Fruit fly (Drosophila melanogaster): Measurements from ENCODE around the gene CG4440.

CG4440 gene

DNA sequence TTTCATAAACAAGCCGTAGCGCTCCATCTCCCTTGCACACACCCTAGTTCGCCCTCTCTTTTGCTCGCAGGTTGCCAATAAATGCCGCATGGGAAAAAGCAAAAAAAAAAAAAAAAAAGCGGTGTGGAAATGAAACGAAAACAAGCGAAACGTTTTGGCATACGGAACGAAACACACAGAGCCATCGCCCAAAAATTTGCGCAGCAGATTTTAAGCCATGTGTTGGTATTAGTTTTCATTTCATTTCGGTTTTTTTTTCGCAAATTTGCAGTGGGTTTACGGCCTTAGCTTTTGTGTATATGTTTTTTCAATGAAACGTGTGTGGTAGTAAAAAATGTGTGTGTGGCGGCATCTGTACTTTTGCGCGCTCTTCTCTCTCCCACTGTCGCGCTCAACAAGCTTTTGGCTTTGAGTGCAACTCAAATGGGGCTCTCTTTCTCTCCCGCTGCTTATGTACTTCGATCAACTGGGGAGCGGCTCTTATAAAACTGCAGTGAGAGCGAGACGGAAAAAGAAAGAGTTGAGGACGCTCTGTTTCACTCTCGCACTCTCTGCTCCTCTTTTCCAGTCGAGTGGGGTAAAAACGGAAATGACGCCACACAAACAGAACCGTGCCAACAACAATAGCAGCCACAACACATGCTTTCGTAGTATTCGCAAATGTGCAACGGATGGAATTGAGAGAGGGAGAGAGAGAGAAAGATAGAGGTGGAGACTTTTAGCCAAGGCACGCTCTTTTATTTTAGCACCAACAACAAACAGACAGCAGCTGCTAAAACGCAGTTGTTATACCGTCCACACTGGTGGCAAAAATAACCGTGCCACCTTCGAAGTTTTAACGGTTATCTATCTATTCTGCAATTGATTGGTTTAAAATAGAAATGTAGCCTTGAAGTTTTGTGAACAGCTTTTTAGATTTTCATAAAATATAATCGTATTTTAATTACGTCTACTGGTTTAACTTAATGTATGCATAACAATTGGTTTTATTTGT is 45.1 kb upstream of the CG4440 start (continued):
- peak; percentile 3 for TF ChIP-seq Myb (GFP tag; optimal IDR thresholded peaks at IDR 0.05)
- peak; percentile 52 for TF ChIP-seq ATbp (GFP tag; optimal IDR thresholded peaks at IDR 0.05)
- no peak for TF ChIP-seq toy (GFP tag; IDR thresholded peaks at IDR 0.05)
- no peak for TF ChIP-seq CG3065 (GFP tag; optimal IDR thresholded peaks at IDR 0.05)
- TF ChIP-seq CG17802 (tag; optimal IDR thresholded peaks at IDR 0.05) = no peak
- peak; percentile 18 for TF ChIP-seq slp2 (GFP tag; optimal IDR thresholded peaks at IDR 0.05)
- peak; percentile 23 for TF ChIP-seq Abd-B (GFP tag; optimal IDR thresholded peaks at IDR 0.05)

DNA sequence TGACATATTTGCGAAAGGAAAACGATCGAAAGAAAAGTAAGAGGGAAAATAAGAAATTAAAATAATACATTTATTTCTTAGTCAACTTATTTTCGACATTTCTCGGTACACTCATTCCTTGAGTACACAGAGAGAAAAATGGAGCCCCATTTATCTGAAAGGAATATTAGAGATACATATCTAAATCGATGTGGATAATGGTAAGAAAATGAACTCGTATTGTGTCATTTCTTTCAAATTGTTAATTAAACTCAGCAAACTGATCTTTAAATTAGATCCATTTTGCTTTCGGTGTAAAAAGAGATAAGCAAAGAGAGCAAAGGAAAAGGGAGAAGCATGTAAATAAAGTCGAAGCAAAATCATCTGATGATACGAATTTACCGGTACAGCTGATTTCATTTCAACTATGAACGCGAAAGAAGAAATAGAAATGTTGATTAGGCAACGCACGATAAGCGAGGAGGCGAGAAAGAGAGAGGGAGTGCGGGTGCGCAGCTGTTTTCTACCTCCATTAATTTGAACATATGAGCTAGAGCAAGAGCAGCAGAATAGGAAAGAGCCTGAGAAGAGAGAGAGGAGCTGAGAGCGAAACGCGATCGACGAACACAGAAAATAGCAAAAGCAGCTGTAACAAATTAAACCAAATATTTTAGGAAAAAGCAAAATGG is 43.9 kb upstream of the CG4440 start:
- no peak for TF ChIP-seq pan (optimal IDR thresholded peaks at IDR 0.05)
- no peak for TF ChIP-seq pan (GFP tag; optimal IDR thresholded peaks at IDR 0.05 in 1 of 2, IDR thresholded peaks at IDR 0.05 in 1 of 2)
- no peak for TF ChIP-seq gce (GFP tag; IDR thresholded peaks at IDR 0.05)
- peak; percentile 78 for TF ChIP-seq CG4282 (GFP tag; optimal IDR thresholded peaks at IDR 0.05)
- TF ChIP-seq Pdp1 (GFP tag; optimal IDR thresholded peaks at IDR 0.05) = peak; percentile 86 to 97
- TF ChIP-seq Dbx (GFP tag; IDR thresholded peaks at IDR 0.05) = no peak
- peak; percentile 86 for TF ChIP-seq gro (GFP tag; optimal IDR thresholded peaks at IDR 0.05)
- peak; percentile 93 for TF ChIP-seq CG2712 (tag; optimal IDR thresholded peaks at IDR 0.05)
- TF ChIP-seq chif (GFP tag; optimal IDR thresholded peaks at IDR 0.05) = peak; percentile 84 to 92
- TF ChIP-seq Bdp1 (GFP tag; optimal IDR thresholded peaks at IDR 0.05) = peak; percentile 76
- TF ChIP-seq trem (tag; optimal IDR thresholded peaks at IDR 0.05) = peak; percentile 78
- TF ChIP-seq CG8089 (GFP tag; optimal IDR thresholded peaks at IDR 0.05) = peak; percentile 78
- peak; percentile 79 for TF ChIP-seq CG10267 (tag; optimal IDR thresholded peaks at IDR 0.05)
- peak; percentile 74 for TF ChIP-seq Atf3 (GFP tag; optimal IDR thresholded peaks at IDR 0.05)
- TF ChIP-seq grn (GFP tag; optimal IDR thresholded peaks at IDR 0.05) = peak; percentile 53
- peak; percentile 81 for TF ChIP-seq CG12942 (GFP tag; optimal IDR thresholded peaks at IDR 0.05)
- peak; percentile 83 for TF ChIP-seq kay (GFP tag; optimal IDR thresholded peaks at IDR 0.05)
- TF ChIP-seq ems (GFP tag; optimal IDR thresholded peaks at IDR 0.05) = peak; percentile 84
- TF ChIP-seq CG11504 (tag; optimal IDR thresholded peaks at IDR 0.05) = peak; percentile 88
- TF ChIP-seq CG6272 (GFP tag; IDR thresholded peaks at IDR 0.05) = peak; percentile 60
- peak; percentile 85 for TF ChIP-seq zfh2 (GFP tag; optimal IDR thresholded peaks at IDR 0.05)
- TF ChIP-seq D19B (GFP tag; optimal IDR thresholded peaks at IDR 0.05) = peak; percentile 75
- peak; percentile 84 for TF ChIP-seq CG6854 (GFP tag; optimal IDR thresholded peaks at IDR 0.05)
- TF ChIP-seq fru (optimal IDR thresholded peaks at IDR 0.05) = no peak
- TF ChIP-seq CG12104 (GFP tag; optimal IDR thresholded peaks at IDR 0.05) = peak; percentile 77
- TF ChIP-seq ara (GFP tag; IDR thresholded peaks at IDR 0.05) = no peak
- TF ChIP-seq unpg (GFP tag; optimal IDR thresholded peaks at IDR 0.05) = peak; percentile 94
- no peak for TF ChIP-seq z (GFP tag; IDR thresholded peaks at IDR 0.05)
- peak; percentile 90 for TF ChIP-seq HmgZ (tag; optimal IDR thresholded peaks at IDR 0.05)
- peak; percentile 80 for TF ChIP-seq CG6254 (GFP tag; optimal IDR thresholded peaks at IDR 0.05)
- TF ChIP-seq cwo (GFP tag; optimal IDR thresholded peaks at IDR 0.05) = peak; percentile 56
- TF ChIP-seq Myb (GFP tag; optimal IDR thresholded peaks at IDR 0.05) = peak; percentile 68
- peak; percentile 91 for TF ChIP-seq Hsf (GFP tag; optimal IDR thresholded peaks at IDR 0.05)
- TF ChIP-seq CG12236 (GFP tag; optimal IDR thresholded peaks at IDR 0.05) = peak; percentile 84
- peak; percentile 78 for TF ChIP-seq CG16815 (GFP tag; optimal IDR thresholded peaks at IDR 0.05)
- no peak for TF ChIP-seq CG34422 (GFP tag; IDR thresholded peaks at IDR 0.05)
- TF ChIP-seq CG7839 (tag; optimal IDR thresholded peaks at IDR 0.05) = peak; percentile 92
- no peak for TF ChIP-seq gsb (GFP tag; IDR thresholded peaks at IDR 0.05)
- TF ChIP-seq Optix (GFP tag; IDR thresholded peaks at IDR 0.05) = no peak
- TF ChIP-seq CG2678 (tag; optimal IDR thresholded peaks at IDR 0.05) = peak; percentile 92
- TF ChIP-seq CG12155 (GFP tag; optimal IDR thresholded peaks at IDR 0.05) = peak; percentile 87
